Worm (Caenorhabditis elegans) whole organism, young adult: ENCODE data around the gene ugt-21.
A peak's percentile ranks its signal among the peaks of the same experiment; 100 is the strongest.

Experiments
- B0019.2 ChIP-seq: fragments of 200-800 bp; sonication (Bioruptor generic); conservative IDR thresholded peaks from 2 replicates; pipeline ENCODE4 v1.3.6; 2022; ENCODE audit warnings: missing genetic modification reagents, missing genetic modification characterization, missing compliant biosample characterization
- B0336.3 ChIP-seq: fragments of 200-800 bp; sonication (Bioruptor generic); IDR thresholded peaks from 2 replicates; pipeline ENCODE4 v1.3.6; 2022; ENCODE audit warnings: missing genetic modification characterization, missing compliant biosample characterization
- F10E7.11 ChIP-seq: sonication (generic microtip); optimal IDR thresholded peaks from 2 replicates; lab custom pipeline; 2017; ENCODE audit warnings: mild to moderate bottlenecking, missing genetic modification characterization, moderate library complexity, missing compliant biosample characterization
- F37B4.10 ChIP-seq: fragments of 200-800 bp; sonication (Bioruptor generic); IDR thresholded peaks from 2 replicates; pipeline ENCODE4 v1.3.6; 2022; ENCODE audit warnings: missing genetic modification characterization, missing compliant biosample characterization
- F39B2.1 ChIP-seq: fragments of 200-800 bp; sonication (Bioruptor generic); IDR thresholded peaks from 2 replicates; pipeline ENCODE4 v1.3.6; 2022; ENCODE audit warnings: missing genetic modification reagents, missing genetic modification characterization, missing compliant biosample characterization
- F55B11.4 ChIP-seq: sonication (generic microtip); optimal IDR thresholded peaks from 2 replicates; lab custom pipeline; 2016; ENCODE audit warnings: missing compliant biosample characterization, missing genetic modification characterization, borderline replicate concordance; ENCODE audit not compliant: insufficient read depth
- K12H6.12 ChIP-seq: fragments of 200-800 bp; sonication (Bioruptor generic); optimal IDR thresholded peaks from 2 replicates; lab custom pipeline; 2018; ENCODE audit warnings: mild to moderate bottlenecking, missing genetic modification characterization, missing compliant biosample characterization
- Y53F4B.3 ChIP-seq: fragments of 200-800 bp; sonication (Bioruptor generic); IDR thresholded peaks from 2 replicates; pipeline ENCODE4 v1.3.6; 2022; ENCODE audit warnings: missing genetic modification reagents, missing genetic modification characterization, missing compliant biosample characterization
- Y56A3A.18 ChIP-seq: fragments of 200-800 bp; sonication (Bioruptor generic); IDR thresholded peaks from 2 replicates; pipeline ENCODE4 v1.3.6; 2022; ENCODE audit warnings: missing genetic modification reagents, missing genetic modification characterization, missing compliant biosample characterization
- Y67H2A.10 ChIP-seq: fragments of 200-800 bp; sonication (Bioruptor generic); conservative IDR thresholded peaks from 2 replicates; pipeline ENCODE4 v1.3.6; 2022; ENCODE audit warnings: missing genetic modification reagents, missing genetic modification characterization, missing compliant biosample characterization
- ZK185.1 ChIP-seq: sonication (generic microtip); optimal IDR thresholded peaks from 2 replicates; lab custom pipeline; 2016; ENCODE audit warnings: mild to moderate bottlenecking, missing genetic modification characterization, missing compliant biosample characterization; ENCODE audit not compliant: poor library complexity, severe bottlenecking
- akir-1 ChIP-seq: fragments of 200-800 bp; sonication (Bioruptor generic); optimal IDR thresholded peaks from 2 replicates; lab custom pipeline; 2018; ENCODE audit warnings: mild to moderate bottlenecking, missing genetic modification characterization, moderate library complexity, missing compliant biosample characterization
- aptf-2 ChIP-seq: fragments of 200-800 bp; sonication (Bioruptor generic); conservative IDR thresholded peaks from 2 replicates; pipeline ENCODE4 v1.3.6; 2022; ENCODE audit warnings: missing genetic modification reagents, missing genetic modification characterization, missing compliant biosample characterization
- attf-5 ChIP-seq: fragments of 200-800 bp; sonication (Bioruptor generic); optimal IDR thresholded peaks from 2 replicates; lab custom pipeline; 2018; ENCODE audit warnings: mild to moderate bottlenecking, missing genetic modification characterization, missing compliant biosample characterization
- ceh-100 ChIP-seq: fragments of 200-800 bp; sonication (Bioruptor generic); IDR thresholded peaks from 2 replicates; pipeline ENCODE4 v1.3.6; 2022; ENCODE audit warnings: missing genetic modification reagents, missing genetic modification characterization, missing compliant biosample characterization
- ceh-27 ChIP-seq: fragments of 200-800 bp; sonication (Bioruptor generic); optimal IDR thresholded peaks from 2 replicates; lab custom pipeline; 2018; ENCODE audit warnings: mild to moderate bottlenecking, missing genetic modification characterization, moderate library complexity, missing compliant biosample characterization
- ceh-58 ChIP-seq: fragments of 200-800 bp; sonication (Bioruptor generic); IDR thresholded peaks from 2 replicates; pipeline ENCODE4 v1.3.6; 2022; ENCODE audit warnings: missing genetic modification characterization, missing compliant biosample characterization
- ceh-91 ChIP-seq: fragments of 200-800 bp; sonication (Bioruptor generic); IDR thresholded peaks from 2 replicates; pipeline ENCODE4 v1.3.6; 2022; ENCODE audit warnings: missing genetic modification reagents, missing genetic modification characterization, missing compliant biosample characterization
- dpl-1 ChIP-seq: fragments of 150-350 bp; optimal IDR thresholded peaks from 2 replicates; lab custom pipeline; 2014; ENCODE audit warnings: missing biosample characterization, missing genetic modification reagents, missing genetic modification characterization
- egl-18 ChIP-seq: fragments of 200-800 bp; sonication (Bioruptor generic); IDR thresholded peaks from 2 replicates; pipeline ENCODE4 v1.3.6; 2022; ENCODE audit warnings: missing genetic modification reagents, missing genetic modification characterization, missing compliant biosample characterization
- ekl-4 ChIP-seq: fragments of 200-800 bp; sonication (Bioruptor generic); IDR thresholded peaks from 2 replicates; pipeline ENCODE4 v1.3.6; 2022; ENCODE audit warnings: missing genetic modification reagents, missing genetic modification characterization, missing compliant biosample characterization
- hlh-26 ChIP-seq: fragments of 200-800 bp; sonication (Bioruptor generic); conservative IDR thresholded peaks from 2 replicates; pipeline ENCODE4 v1.3.6; 2022; ENCODE audit warnings: missing genetic modification reagents, missing genetic modification characterization, missing compliant biosample characterization
- hmg-1.2 ChIP-seq: fragments of 200-800 bp; sonication (Bioruptor generic); IDR thresholded peaks from 2 replicates; pipeline ENCODE4 v1.3.6; 2022; ENCODE audit warnings: missing genetic modification reagents, missing genetic modification characterization, missing compliant biosample characterization
- hmg-20 ChIP-seq: fragments of 200-800 bp; sonication (Bioruptor generic); IDR thresholded peaks from 2 replicates; pipeline ENCODE4 v1.3.6; 2022; ENCODE audit warnings: missing genetic modification reagents, missing genetic modification characterization, missing compliant biosample characterization
- hrde-1 ChIP-seq: sonication (generic microtip); optimal IDR thresholded peaks from 2 replicates; lab custom pipeline; 2016; ENCODE audit warnings: missing genetic modification characterization, mild to moderate bottlenecking, missing compliant biosample characterization, moderate library complexity, missing genotype, missing genetic modification reagents, borderline replicate concordance
- hsf-1 ChIP-seq: fragments of 200-800 bp; sonication (Bioruptor generic); IDR thresholded peaks from 2 replicates; pipeline ENCODE4 v1.3.6; 2022; ENCODE audit warnings: missing genetic modification reagents, missing genetic modification characterization, missing compliant biosample characterization
- lag-1 ChIP-seq: fragments of 200-800 bp; sonication (Bioruptor generic); IDR thresholded peaks from 2 replicates; pipeline ENCODE4 v1.3.6; 2022; ENCODE audit warnings: missing genetic modification reagents, missing genetic modification characterization, missing compliant biosample characterization
- let-526 ChIP-seq: fragments of 200-800 bp; sonication (Bioruptor generic); IDR thresholded peaks from 2 replicates; pipeline ENCODE4 v1.3.6; 2022; ENCODE audit warnings: missing genetic modification reagents, missing genetic modification characterization, missing compliant biosample characterization
- let-607 ChIP-seq, 2 experiments: fragments of 200-800 bp in 1 of 2; sonication (Bioruptor generic) in 1 of 2; sonication (generic microtip) in 1 of 2; optimal IDR thresholded peaks; 2 replicates each; lab custom pipeline; 2016 to 2018; ENCODE audit warnings: mild to moderate bottlenecking in 2 of 2, missing compliant biosample characterization in 2 of 2, missing genetic modification characterization in 2 of 2, moderate library complexity in 2 of 2, missing genotype in 1 of 2
- lin-35 ChIP-seq, 3 experiments: fragments of 150-350 bp in 2 of 3; sonication (generic microtip) in 1 of 3; optimal IDR thresholded peaks; 2 replicates each; lab custom pipeline; 2014 to 2018; ENCODE audit warnings: missing biosample characterization in 3 of 3, missing genetic modification characterization in 3 of 3, missing genetic modification reagents in 3 of 3
- lin-54 ChIP-seq: fragments of 200-800 bp; sonication (Bioruptor generic); optimal IDR thresholded peaks from 2 replicates; lab custom pipeline; 2018; ENCODE audit warnings: mild to moderate bottlenecking, missing genetic modification characterization, missing compliant biosample characterization
- madf-8 ChIP-seq: fragments of 200-800 bp; sonication (Bioruptor generic); conservative IDR thresholded peaks from 2 replicates; pipeline ENCODE4 v1.3.6; 2022; ENCODE audit warnings: missing genetic modification reagents, missing genetic modification characterization, missing compliant biosample characterization
- nhr-120 ChIP-seq: fragments of 200-800 bp; sonication (Bioruptor generic); IDR thresholded peaks from 2 replicates; pipeline ENCODE4 v1.3.6; 2022; ENCODE audit warnings: missing genetic modification characterization, missing compliant biosample characterization
- nhr-80 ChIP-seq: sonication (generic microtip); optimal IDR thresholded peaks from 2 replicates; lab custom pipeline; 2016; ENCODE audit warnings: missing genetic modification characterization, missing compliant biosample characterization
- pha-4 ChIP-seq: fragments of 150-350 bp; sonication (generic microtip); optimal IDR thresholded peaks from 2 replicates; lab custom pipeline; 2014; ENCODE audit warnings: missing biosample characterization, missing genetic modification reagents, missing genetic modification characterization
- repo-1 ChIP-seq: sonication (generic microtip); optimal IDR thresholded peaks from 2 replicates; lab custom pipeline; 2017; ENCODE audit warnings: mild to moderate bottlenecking, missing genetic modification characterization, missing compliant biosample characterization
- sdz-38 ChIP-seq: sonication (generic microtip); optimal IDR thresholded peaks from 2 replicates; lab custom pipeline; 2016; ENCODE audit warnings: missing genotype, missing genetic modification characterization, missing compliant biosample characterization
- snpc-1.1 ChIP-seq: sonication (generic microtip); optimal IDR thresholded peaks from 2 replicates; lab custom pipeline; 2017; ENCODE audit warnings: missing genetic modification characterization, mild to moderate bottlenecking, missing compliant biosample characterization, antibody characterized with exemption, moderate library complexity, missing genotype, missing genetic modification reagents; ENCODE audit not compliant: insufficient read depth
- snpc-3.4 ChIP-seq: sonication (generic microtip); optimal IDR thresholded peaks from 2 replicates; lab custom pipeline; 2017; ENCODE audit warnings: missing genetic modification characterization, mild to moderate bottlenecking, missing compliant biosample characterization, antibody characterized with exemption, moderate library complexity, missing genotype, missing genetic modification reagents
- snpc-4 ChIP-seq, 5 experiments: fragments of 150-350 bp in 1 of 5; sonication (generic microtip) in 4 of 5; optimal IDR thresholded peaks; 2 replicates each; lab custom pipeline; 2014 to 2018; ENCODE audit warnings: missing genetic modification characterization in 5 of 5, missing biosample characterization in 3 of 5, antibody characterized with exemption in 2 of 5, mild to moderate bottlenecking in 2 of 5, missing compliant biosample characterization in 2 of 5, missing genotype in 2 of 5, moderate library complexity in 2 of 5, missing genetic modification reagents in 1 of 5
- sptf-2 ChIP-seq: fragments of 200-800 bp; sonication (Bioruptor generic); optimal IDR thresholded peaks from 2 replicates; lab custom pipeline; 2018; ENCODE audit warnings: mild to moderate bottlenecking, missing genetic modification characterization, missing compliant biosample characterization
- tbp1 ChIP-seq: fragments of 200-800 bp; sonication (Bioruptor generic); optimal IDR thresholded peaks from 2 replicates; lab custom pipeline; 2018; ENCODE audit warnings: mild to moderate bottlenecking, missing genetic modification characterization, missing compliant biosample characterization
- xnd-1 ChIP-seq: sonication (generic microtip); optimal IDR thresholded peaks from 2 replicates; lab custom pipeline; 2016; ENCODE audit warnings: missing genotype, missing genetic modification reagents, missing genetic modification characterization, missing compliant biosample characterization
- ztf-25 ChIP-seq: fragments of 200-800 bp; sonication (Bioruptor generic); IDR thresholded peaks from 2 replicates; pipeline ENCODE4 v1.3.6; 2022; ENCODE audit warnings: missing genetic modification reagents, missing genetic modification characterization, missing compliant biosample characterization

The ugt-21 gene

ce11 chrIV:9459224-9459781, 40.8 kb upstream of the ugt-21 start, which contains the start of gene copb-2 (continued):
- TF ChIP-seq snpc-4 (GFP tag; optimal IDR thresholded peaks at IDR 0.05; lab: Kevin White, UChicago) (peak; percentile 13), snpc-4 (tag; optimal IDR thresholded peaks at IDR 0.05; lab: Kevin White, UChicago) (peak; percentile 70 to 80 (median 75)), snpc-3.4 (tag; lab: Kevin White, UChicago) (peak; percentile 38), nhr-80 (tag; lab: Kevin White, UChicago) (peak; percentile 16), hmg-1.2 (GFP tag; lab: Robert Waterston, UW) (peak; percentile 89), madf-8 (no peak), snpc-1.1 (tag; lab: Kevin White, UChicago) (peak; percentile 79), let-607 (tag; optimal IDR thresholded peaks at IDR 0.05; lab: Kevin White, UChicago) (peak; percentile 90 to 94), dpl-1 (GFP tag; lab: Kevin White, UChicago) (peak; percentile 10), ekl-4 (GFP tag; lab: Robert Waterston, UW) (0 out of 2 replicates have a peak, but pooled peaks have one; percentile 10)

DNA sequence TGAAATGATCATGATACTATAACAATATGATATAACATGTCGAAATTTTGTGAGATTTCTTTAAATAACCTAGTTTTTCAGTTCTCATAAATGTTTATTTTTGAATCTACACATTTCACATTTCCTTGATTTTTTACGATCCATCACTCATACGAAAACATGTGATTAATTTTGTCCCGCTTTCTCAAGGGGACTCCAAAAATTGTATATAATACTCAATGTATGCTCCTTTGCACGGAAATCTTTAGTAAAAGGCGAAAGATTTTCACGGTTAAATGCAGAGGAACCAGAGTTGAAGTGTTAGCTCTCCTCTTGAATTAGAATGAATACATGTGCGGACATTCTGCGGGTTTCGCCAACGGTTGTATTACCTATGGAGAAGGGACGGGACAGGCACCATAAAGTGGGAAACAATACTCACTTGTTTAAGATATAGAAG, 35.7 kb upstream of the ugt-21 start:
- no peak for TF ChIP-seq aptf-2 (GFP tag; lab: Robert Waterston, UW)
- TF ChIP-seq attf-5 (GFP tag; lab: Kevin White, UChicago): no peak
- TF ChIP-seq B0336.3 (GFP tag; lab: Robert Waterston, UW): no peak
- TF ChIP-seq K12H6.12 (tag; lab: Kevin White, UChicago): no peak
- peak; percentile 29; the same call in 1 of the 2 replicates for TF ChIP-seq hsf-1 (GFP tag; lab: Robert Waterston, UW)
- no peak for TF ChIP-seq F39B2.1 (GFP tag; lab: Robert Waterston, UW)
- TF ChIP-seq ceh-91: no peak
- no peak for TF ChIP-seq F55B11.4 (tag; lab: Kevin White, UChicago)
- no peak for TF ChIP-seq tbp1
- no peak for TF ChIP-seq nhr-120
- TF ChIP-seq hrde-1 (tag; lab: Kevin White, UChicago): no peak
- no peak for TF ChIP-seq pha-4 (tag; lab: Kevin White, UChicago)
- no peak for TF ChIP-seq nhr-80 (tag; lab: Kevin White, UChicago)
- no peak for TF ChIP-seq hmg-20 (GFP tag; lab: Robert Waterston, UW)
- no peak for TF ChIP-seq akir-1 (GFP tag; lab: Kevin White, UChicago)
- no peak for TF ChIP-seq Y53F4B.3 (GFP tag; lab: Robert Waterston, UW)
- TF ChIP-seq lag-1 (GFP tag; lab: Robert Waterston, UW): no peak
- peak; percentile 88 for TF ChIP-seq snpc-3.4 (tag; lab: Kevin White, UChicago)
- no peak for TF ChIP-seq repo-1
- no peak for TF ChIP-seq dpl-1 (GFP tag; lab: Kevin White, UChicago)
- no peak for TF ChIP-seq lin-35 (GFP tag; optimal IDR thresholded peaks at IDR 0.05; lab: Kevin White, UChicago)
- TF ChIP-seq sdz-38 (tag; lab: Kevin White, UChicago): no peak
- no peak for TF ChIP-seq ceh-100
- no peak for TF ChIP-seq sptf-2 (GFP tag; lab: Kevin White, UChicago)
- TF ChIP-seq ceh-58 (GFP tag; lab: Robert Waterston, UW): no peak
- TF ChIP-seq madf-8: no peak
- TF ChIP-seq lin-54: no peak
- no peak for TF ChIP-seq ztf-25 (GFP tag; lab: Robert Waterston, UW)
- no peak for TF ChIP-seq Y56A3A.18 (GFP tag; lab: Robert Waterston, UW)
- TF ChIP-seq xnd-1 (tag; lab: Kevin White, UChicago): no peak
- no peak for TF ChIP-seq ZK185.1 (tag; lab: Kevin White, UChicago)
- TF ChIP-seq Y67H2A.10 (GFP tag; lab: Robert Waterston, UW): no peak
- no peak for TF ChIP-seq let-526 (GFP tag; lab: Robert Waterston, UW)
- no peak for TF ChIP-seq F10E7.11 (tag; lab: Kevin White, UChicago)
- no peak for TF ChIP-seq egl-18 (GFP tag; lab: Robert Waterston, UW)
- no peak for TF ChIP-seq hlh-26 (GFP tag; lab: Robert Waterston, UW)
- TF ChIP-seq F37B4.10: no peak
- no peak for TF ChIP-seq ceh-27 (GFP tag; lab: Kevin White, UChicago)
- 0 out of 2 replicates have a peak, but pooled peaks have one; percentile 16 for TF ChIP-seq B0019.2 (GFP tag; lab: Robert Waterston, UW)
